Fruit fly (Drosophila melanogaster) ovary, adult (tissue): ENCODE results near the gene Lcp65Ag2.
"Not testable (repeated sequence)": the region's sequence is repeated elsewhere in the genome, so short reads cannot be mapped to it uniquely, and the experiment has no call there.

Experiments used
- CG17801 ChIP-seq: fragments of 200-800 bp; optimal IDR thresholded peaks from 2 replicates; lab custom pipeline; 2019; ENCODE audit warnings: missing biosample characterization, mild to moderate bottlenecking, missing genetic modification characterization, moderate library complexity; ENCODE audit not compliant: partially characterized antibody

The Lcp65Ag2 gene

DNA sequence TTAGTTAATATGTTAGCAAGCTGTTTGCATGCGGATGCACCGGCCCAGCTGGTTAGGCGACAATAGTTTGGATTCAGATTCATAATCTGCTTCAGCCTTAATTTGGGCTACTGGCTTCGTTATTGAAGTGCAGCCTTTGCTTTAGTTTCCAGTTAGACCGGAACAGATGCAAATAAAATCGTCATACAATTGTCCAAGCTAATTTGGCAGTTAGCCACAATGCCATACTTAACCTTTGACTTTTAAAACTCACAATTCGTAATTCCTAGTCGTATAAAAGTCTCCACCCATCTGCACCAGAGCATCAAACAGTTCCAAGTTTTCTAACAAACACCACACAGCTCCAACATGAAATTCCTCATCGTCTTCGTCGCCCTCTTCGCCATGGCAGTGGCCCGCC lies 13.0 kb upstream of the Lcp65Ag2 start, which contains the start of gene Lcp65Ab2:
TSS of gene Lcp65Ab2 (plus strand) at position 301 of the 400 bp plus-strand sequence.
- not testable (repeated sequence) for TF ChIP-seq CG17801 (GFP tag; lab: Kevin White, UChicago)

dm6 chr3L:6144769-6145220 lies 11.4 kb upstream of the Lcp65Ag2 start, which contains the start of gene Lcp65Ac:
Gene Lcp65Ac, plus strand, starts transcription at chr3L:6144819.
- TF ChIP-seq CG17801 (GFP tag; lab: Kevin White, UChicago) = no peak

DNA sequence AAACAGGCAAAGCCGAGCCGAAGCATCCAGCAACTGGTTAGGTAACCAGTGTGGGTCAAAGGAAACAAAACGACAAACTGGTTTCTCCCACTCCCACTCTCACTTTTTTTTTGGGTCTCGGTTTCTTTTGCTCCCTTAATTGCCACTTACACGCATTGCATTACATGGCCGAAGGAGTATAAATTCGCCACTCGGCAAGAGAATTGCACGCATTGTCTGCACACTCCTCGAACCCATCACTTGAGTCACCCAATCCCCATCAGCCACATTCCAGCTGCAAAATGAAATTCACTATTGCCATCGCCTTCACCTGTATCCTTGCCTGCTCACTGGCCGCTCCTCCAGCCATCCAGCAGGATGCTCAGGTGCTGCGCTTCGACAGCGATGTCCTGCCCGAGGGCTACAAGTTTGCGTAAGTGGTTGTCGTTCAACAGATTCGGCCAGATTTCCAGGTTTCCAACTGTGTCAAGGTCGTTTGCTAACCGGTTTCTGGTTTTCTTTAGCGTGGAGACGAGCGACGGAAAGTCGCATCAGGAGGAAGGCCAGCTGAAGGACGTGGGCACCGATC lies 9.9 kb upstream of the Lcp65Ag2 start, which contains the start of gene Lcp65Ad:
TSS of gene Lcp65Ad (plus strand) at position 208 of the 568 bp plus-strand sequence.
- no peak for TF ChIP-seq CG17801 (GFP tag; lab: Kevin White, UChicago)

- no peak for TF ChIP-seq CG17801 (GFP tag; lab: Kevin White, UChicago)
These were observed 8.9 kb upstream of the Lcp65Ag2 start, which contains the start of gene Cpr65Aw for dm6 chr3L:6142313-6142712. Gene Cpr65Aw, minus strand, starts transcription at chr3L:6142413.

DNA sequence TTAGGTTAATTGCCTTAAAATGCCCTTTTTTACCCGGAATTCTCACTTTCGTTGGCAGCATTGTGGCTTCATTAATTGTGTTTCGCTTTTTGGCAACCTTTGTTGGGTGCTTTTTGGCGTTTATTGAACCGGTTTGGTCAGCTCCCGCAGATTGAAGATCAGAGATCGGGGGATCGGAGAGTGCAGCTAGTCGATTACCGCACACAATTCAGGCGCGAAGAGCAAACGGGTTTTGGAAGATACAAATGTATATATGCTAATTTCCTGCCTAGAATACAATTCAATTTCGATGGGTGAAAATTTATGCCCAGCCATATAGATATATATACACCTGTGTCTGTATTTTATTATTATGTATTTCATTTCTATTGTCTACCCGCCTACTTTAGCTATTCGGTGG lies 8.1 kb upstream of the Lcp65Ag2 start:
- no peak for TF ChIP-seq CG17801 (GFP tag; lab: Kevin White, UChicago)

- no peak for TF ChIP-seq CG17801 (GFP tag; lab: Kevin White, UChicago)
These were observed 7.5 kb upstream of the Lcp65Ag2 start for dm6 chr3L:6140771-6141472.

DNA sequence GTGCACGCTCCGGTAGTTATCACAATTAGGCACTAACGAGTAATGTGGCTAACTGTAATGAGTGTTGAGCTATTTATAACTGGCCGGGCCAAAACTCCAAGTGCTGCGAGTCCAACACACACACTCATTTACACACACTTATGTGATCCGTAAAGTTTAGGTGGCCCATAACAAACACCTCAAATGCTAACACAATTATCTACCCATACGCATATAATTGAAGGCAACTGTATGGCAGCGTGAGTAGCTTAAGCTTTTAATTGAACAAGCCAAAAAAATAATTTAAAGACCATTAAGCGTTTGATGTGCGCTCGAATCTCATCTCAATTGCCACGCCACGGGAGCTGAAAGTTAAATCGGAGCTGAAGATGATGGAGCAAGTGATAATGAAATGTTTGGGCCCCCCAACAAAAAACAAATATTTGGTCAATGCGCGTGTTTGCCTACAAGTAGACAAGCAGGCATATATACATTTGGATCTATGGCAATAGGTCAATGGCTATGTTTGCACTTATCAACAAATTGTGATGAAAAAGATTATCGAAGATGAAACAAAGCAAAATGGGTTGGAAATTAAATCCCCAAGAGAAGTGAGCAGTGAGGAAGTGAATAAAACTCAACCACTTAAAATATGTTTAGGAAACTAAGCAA lies 6.7 kb upstream of the Lcp65Ag2 start, which contains the start of gene Cpr65Av:
TSS of gene Cpr65Av (minus strand) at position 51 of the 651 bp plus-strand sequence.
- TF ChIP-seq CG17801 (GFP tag; lab: Kevin White, UChicago) = no peak

DNA sequence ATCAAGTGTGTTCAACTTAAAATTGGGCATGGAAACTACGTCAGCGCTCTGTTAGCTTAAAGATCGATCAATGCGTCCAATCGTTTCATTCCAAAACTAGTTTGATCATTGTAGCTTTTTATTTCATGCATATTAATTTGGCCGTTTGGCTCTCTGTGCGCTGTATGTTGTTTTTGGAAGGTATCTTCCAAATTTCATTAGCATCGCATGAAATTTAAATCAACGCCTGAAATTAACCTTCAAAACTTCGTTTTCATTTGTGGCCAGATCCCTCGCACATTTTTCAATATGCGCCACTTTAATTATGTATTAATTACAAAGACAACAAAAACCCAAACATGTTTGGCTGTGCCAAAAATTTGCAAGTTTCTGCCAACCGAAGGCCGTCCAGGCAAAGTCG lies 5.2 kb upstream of the Lcp65Ag2 start:
- TF ChIP-seq CG17801 (GFP tag; lab: Kevin White, UChicago) = no peak

dm6 chr3L:6138018-6138417 lies 4.6 kb upstream of the Lcp65Ag2 start, which contains the start of gene Lcp65Ae:
Gene Lcp65Ae, minus strand, starts transcription at chr3L:6138118.
- TF ChIP-seq CG17801 (GFP tag; lab: Kevin White, UChicago) = no peak

DNA sequence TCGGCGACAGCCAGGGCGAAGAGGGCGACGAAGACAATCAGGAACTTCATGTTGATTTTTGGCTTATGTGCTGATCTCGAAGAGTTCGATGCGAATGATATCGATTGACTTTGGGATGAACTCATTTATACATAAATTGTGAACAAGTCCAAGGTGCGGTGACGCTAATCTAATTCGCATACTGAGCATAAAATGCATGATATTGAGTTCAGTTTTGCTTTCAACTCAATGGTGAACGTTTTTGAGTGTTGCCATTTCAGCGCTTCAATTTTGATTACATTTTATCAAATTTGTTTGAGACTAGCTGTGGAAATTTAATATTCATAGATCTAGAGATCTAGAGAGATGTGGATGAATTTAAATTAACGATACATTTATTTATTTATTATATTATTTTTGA lies 3.3 kb upstream of the Lcp65Ag2 start, which contains the start of gene Lcp65Af:
TSS of gene Lcp65Af (minus strand) at position 101 of the 400 bp plus-strand sequence.
- no peak for TF ChIP-seq CG17801 (GFP tag; lab: Kevin White, UChicago)

DNA sequence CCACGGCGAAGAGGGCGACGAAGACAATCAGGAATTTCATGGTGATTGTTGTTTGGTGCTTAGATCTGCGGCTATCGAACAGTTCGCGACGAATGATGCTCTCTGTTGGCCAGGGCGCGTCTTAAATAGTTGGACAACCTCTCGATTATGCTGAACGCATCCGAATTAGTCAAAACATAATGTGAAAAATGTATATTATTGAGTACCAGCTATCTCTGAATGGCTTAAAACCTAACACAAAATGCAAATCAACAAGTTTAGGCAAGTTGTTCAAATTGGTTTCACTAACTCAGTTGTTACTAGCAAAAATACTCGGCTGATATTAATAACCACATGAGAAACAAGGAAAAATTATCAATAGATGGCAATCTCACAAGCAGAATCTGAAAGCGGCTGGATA lies 1.8 kb upstream of the Lcp65Ag2 start, which contains the start of gene Lcp65Ag1:
TSS of gene Lcp65Ag1 (minus strand) at position 101 of the 400 bp plus-strand sequence.
- TF ChIP-seq CG17801 (GFP tag; lab: Kevin White, UChicago) = no peak

dm6 chr3L:6132009-6132408 lies 1.4 kb downstream of the Lcp65Ag2 start, which contains the start of gene Cpr65Au:
Gene Cpr65Au, minus strand, starts transcription at chr3L:6132109.
- no peak for TF ChIP-seq CG17801 (GFP tag; lab: Kevin White, UChicago)

- no peak for TF ChIP-seq CG17801 (GFP tag; lab: Kevin White, UChicago)
These were observed 2.4 kb downstream of the Lcp65Ag2 start, which contains the start of gene Lcp65Ag3 for dm6 chr3L:6130944-6131343. Gene Lcp65Ag3, minus strand, starts transcription at chr3L:6130989.

dm6 chr3L:6129591-6129990 lies 3.8 kb downstream of the Lcp65Ag2 start:
- no peak for TF ChIP-seq CG17801 (GFP tag; lab: Kevin White, UChicago)

dm6 chr3L:6125409-6125689 lies 8.0 kb downstream of the Lcp65Ag2 start:
- TF ChIP-seq CG17801 (GFP tag; lab: Kevin White, UChicago) = no peak
